Worm (Caenorhabditis elegans): Measurements from ENCODE around the gene ref-2.

- TF ChIP-seq elt-3 (tag; optimal IDR thresholded peaks at IDR 0.05): no peak
- TF ChIP-seq ham-2 (GFP tag; optimal IDR thresholded peaks at IDR 0.05): no peak
- TF ChIP-seq sptf-1 (tag; optimal IDR thresholded peaks at IDR 0.05): no peak
- no peak for TF ChIP-seq nhr-237 (tag; optimal IDR thresholded peaks at IDR 0.05)
Measured at ce11 chrX:7733571-7733970, 10.5 kb upstream of the ref-2 start.

Measured in whole organism, mixed stage, embryonic.